Fruit fly (Drosophila melanogaster) S2 (cell line): ENCODE results near the gene PGS1.

ENCODE experiments used
- CG8478 ChIP-seq: fragments of >200 bp; optimal IDR thresholded peaks from 2 replicates; lab custom pipeline; 2018
- CTCF ChIP-seq, 2 experiments: fragments of >200 bp; optimal IDR thresholded peaks; 2 replicates each; lab custom pipeline; 2018

PGS1 gene

DNA sequence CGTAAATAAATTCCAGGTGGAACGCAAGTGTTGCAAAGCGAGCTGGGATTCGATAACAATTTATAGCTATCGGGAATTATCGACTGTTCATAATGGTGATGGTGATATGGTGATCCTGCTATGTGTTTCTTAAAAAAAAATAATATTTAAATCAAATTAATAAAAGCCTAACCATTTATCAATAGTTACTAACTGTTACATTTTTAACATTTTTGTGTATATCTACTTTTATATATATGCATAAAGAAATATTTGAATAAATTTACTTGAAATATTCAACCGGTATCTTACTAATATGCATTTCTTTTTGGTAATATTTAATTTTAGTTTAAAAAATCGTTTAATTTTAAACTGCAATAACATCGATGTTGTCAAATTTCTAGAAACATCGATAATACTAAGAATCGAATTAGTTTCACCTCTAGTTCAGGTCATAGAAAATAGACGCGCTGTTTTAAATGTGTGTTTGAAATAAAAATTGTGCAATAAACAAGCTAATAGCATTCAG, at the start of gene PGS1, which contains the start of gene gwl:
PGS1 (minus strand) TSS at position 81 of the 508 bp plus-strand sequence.
gwl (plus strand) TSS at position 410 of the 508 bp plus-strand sequence.
- TF ChIP-seq CTCF (optimal IDR thresholded peaks at IDR 0.05; lab: Kevin White, UChicago), result no peak
- TF ChIP-seq CG8478 (lab: Kevin White, UChicago), result no peak

DNA sequence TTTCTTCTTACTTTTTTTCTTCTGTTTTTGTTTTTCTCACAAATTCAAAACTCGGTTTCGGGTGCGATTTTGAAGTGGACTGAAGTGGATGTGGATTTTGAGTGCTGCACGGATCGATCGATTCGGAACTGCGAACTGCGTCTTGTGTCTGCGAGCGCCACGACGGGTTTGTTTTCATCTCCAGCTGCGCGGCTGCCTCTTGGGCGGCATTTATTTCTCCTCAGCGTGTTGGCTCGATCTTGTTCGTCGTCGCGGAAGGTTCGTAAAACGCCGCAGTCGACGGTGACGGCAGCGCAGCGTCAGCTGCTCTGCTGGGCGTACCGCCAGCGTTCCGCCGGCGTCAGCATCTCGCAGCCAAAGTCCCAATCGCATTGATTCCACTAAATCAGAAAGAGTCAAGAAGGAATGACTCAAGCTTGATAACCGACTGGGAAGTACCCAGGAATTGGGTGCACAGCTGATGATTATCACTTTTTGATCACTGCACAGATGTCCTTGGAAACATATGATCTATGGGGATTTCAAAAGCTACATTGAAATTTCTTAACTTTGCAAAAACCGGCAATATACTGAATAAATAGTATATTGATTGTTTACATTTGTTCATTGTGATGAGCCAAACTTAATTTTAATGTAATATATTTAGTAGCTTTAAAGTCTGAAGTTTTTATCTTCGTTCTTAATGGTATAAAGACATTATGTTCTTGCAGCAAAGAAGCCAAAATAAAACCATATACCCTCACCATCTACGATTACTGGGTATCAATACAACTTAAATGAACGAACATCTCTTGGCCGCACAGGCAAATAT, 49.4 kb upstream of the PGS1 start, which contains the start of gene CG7720:
CG7720 (minus strand) TSS at position 170 of the 811 bp plus-strand sequence.
- no peak for TF ChIP-seq CG8478 (lab: Kevin White, UChicago)
- TF ChIP-seq CTCF (optimal IDR thresholded peaks at IDR 0.05; lab: Kevin White, UChicago), result no peak

DNA sequence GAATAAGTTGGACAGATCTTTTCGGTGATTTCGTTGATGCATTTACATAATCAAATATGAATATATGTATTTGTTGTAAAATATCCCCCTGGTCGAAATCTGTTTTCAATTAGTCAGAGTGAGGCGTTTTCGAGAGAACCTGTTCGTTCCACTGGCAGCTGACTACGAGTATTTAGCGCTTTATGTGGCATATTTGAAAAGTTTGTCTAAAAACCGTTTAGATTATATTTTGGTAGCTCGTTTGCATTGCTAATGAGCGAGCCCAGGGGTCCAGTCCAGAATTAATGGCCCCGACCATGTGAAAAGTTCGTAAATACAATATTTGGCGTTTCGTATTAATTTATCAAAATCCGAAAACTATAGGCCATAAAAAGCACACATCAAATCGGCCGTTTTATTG, 48.2 kb upstream of the PGS1 start:
- no peak for TF ChIP-seq CTCF (optimal IDR thresholded peaks at IDR 0.05; lab: Kevin White, UChicago)
- TF ChIP-seq CG8478 (lab: Kevin White, UChicago), result no peak

DNA sequence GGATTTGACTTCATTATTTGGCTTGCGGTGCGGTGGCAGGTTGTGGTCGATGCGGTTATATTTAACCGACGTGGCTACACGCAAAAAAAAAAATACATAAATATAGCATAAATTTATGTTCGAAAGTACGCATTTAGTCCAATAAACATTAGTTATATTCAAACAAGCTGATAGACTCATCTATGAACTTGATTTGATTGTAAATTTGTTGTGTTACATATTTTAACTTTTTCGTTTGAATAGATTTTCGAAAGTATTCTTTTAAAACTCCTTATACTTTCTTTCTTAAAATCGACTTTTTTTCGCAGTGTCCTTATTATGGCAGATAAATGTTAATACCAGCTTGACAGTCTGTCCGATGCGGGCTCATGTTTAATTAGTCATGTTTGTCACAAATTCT, 44.8 kb upstream of the PGS1 start:
- no peak for TF ChIP-seq CTCF (optimal IDR thresholded peaks at IDR 0.05; lab: Kevin White, UChicago)

DNA sequence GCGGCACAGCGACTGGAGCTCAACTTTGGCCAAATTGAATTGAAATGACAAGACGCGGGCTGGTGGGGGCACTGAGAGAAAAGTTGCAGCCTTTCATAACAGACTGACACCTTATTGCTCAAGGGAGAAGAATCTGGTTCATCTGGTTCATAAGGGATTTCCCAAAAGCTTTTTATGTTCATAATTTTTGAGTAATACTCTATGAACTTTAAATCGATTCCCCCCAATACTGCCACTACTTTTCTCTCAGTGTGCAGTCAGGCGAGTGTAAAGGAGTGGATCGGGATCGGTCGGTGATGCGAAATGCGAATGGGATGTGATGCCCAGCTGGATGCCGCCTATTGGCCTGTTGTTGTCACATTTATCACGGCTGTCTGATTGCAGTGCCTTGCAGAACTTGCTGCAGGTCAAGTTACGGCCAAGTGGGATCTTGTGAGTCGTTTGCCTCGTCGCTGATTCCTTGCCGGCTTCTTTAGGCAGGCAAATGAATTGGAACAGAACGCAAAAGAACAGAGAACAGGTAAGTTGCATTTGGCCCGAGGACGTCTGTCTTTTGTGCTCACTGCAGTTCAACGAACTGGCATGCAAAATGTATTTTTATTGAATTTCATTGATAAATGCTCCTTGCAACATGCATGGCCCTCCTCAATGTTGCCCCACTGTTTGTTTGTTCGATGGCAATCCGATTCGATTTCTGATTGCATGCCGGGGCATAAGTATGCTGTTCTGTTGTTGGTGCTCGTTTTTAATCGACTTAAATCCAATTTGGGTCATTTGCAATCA, 42.7 kb upstream of the PGS1 start:
- TF ChIP-seq CTCF (optimal IDR thresholded peaks at IDR 0.05; lab: Kevin White, UChicago), result no peak

DNA sequence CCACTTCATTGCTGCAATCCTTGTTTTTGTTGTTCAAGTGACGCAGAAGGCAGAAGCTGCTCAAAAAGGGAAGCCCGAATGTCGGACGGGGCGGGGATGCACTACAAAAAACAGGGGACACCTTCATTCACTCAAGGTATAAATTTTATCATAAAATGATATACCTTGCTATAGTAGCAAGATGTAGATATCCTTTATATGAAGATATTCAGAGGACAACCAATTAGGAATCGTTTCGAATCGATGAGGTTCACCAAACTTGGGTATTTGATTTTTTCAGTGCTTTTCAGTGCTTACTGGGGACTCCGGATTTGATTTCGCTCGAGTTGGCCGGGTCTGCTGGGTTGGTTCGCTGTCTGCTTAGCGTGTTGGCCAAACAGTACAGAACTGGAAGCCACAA, 41.4 kb upstream of the PGS1 start:
- TF ChIP-seq CG8478 (lab: Kevin White, UChicago), result no peak

DNA sequence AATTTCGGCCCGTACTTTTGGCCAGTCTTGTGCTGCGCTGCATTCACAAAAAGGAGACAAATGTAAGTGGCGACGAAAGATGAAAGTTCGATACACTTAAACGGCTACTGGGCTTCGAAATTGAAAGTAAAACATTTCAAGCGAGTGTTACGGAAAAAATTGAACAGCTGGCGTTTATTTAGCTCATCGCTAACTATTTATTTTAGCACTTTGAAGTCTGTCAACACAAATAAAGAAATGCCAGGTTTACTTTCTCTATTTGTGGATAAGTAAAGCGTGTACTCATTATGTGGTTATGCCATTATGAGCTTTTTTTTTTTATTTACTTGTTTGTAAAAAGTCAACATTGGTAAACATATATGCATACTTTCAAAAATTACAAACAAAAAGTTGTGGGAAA, 39.9 kb upstream of the PGS1 start:
- no peak for TF ChIP-seq CG8478 (lab: Kevin White, UChicago)
- no peak for TF ChIP-seq CTCF (optimal IDR thresholded peaks at IDR 0.05; lab: Kevin White, UChicago)

DNA sequence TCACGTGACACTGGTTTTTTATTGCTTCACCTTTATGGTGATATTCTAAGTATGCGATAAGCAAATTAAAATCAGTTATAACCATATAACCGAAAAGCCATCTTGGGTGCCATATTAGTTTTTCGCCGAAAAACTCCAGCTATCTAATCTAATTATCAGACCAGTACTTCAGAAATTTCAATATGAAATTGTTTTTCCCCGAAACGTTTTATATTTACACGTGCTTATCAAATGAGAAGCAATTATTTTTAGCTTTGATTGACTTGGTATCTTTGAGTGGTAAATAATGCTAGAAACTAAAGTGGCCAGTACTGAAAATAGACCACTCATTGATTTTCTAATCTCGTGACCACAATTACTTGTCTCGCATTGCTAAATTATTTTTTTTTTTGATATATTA, 37.4 kb upstream of the PGS1 start:
- TF ChIP-seq CG8478 (lab: Kevin White, UChicago), result no peak

DNA sequence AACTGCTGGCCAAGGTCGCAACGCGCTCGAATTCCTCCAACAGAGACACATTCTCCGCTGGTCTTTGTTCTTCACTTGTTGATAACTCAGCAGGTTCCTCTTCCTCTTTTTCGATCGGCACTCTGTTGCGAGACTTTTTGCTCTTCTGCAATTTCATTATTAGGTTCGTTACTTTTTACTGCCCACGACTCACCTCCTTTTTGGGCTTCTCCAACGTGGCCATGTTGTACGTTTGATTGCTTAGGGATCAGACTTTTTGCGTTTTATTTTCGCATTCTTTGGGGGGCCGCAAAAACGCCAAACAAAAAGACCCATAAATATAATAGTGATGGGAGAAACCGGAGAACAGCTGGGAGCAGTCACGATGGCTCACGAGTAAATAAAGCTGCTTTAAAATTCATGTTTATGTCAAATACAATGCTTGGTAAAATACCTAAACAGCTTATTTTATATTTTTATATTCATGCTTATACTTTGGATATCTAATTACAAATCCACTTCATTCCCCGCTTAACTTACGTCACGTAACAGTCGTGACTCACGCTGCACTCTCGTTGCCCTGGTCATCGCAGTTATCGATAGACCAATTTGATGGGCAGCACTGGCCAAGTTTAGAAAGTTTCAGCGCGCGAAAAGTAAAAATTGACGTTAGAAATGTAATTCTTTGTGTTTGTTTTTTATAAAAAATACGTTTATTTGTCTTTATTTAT, 12.9 kb upstream of the PGS1 start, which contains the start of gene Epg5:
Epg5 (minus strand) TSS at position 326 of the 710 bp plus-strand sequence.
- TF ChIP-seq CTCF (optimal IDR thresholded peaks at IDR 0.05; lab: Kevin White, UChicago) (no peak), CG8478 (lab: Kevin White, UChicago) (no peak)

DNA sequence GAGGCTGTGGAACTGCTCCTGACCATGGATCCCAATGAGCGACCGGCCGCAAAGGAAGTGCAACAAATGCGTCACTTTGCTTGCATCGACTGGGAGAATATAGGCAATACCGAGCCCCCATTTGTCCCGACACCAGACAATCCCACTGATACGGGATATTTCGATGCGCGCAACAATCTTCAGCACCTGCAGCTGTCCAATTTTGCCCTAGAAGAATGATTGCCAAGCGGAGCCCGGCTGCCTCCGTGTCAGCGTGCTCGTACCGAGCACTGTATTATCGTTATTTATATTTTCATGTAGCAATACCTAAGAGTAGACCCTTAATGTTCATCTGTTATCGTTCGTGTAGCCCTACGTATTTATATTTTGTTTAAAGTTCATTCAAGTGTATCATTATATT, 3.9 kb upstream of the PGS1 start:
- no peak for TF ChIP-seq CTCF (optimal IDR thresholded peaks at IDR 0.05; lab: Kevin White, UChicago)
- no peak for TF ChIP-seq CG8478 (lab: Kevin White, UChicago)

DNA sequence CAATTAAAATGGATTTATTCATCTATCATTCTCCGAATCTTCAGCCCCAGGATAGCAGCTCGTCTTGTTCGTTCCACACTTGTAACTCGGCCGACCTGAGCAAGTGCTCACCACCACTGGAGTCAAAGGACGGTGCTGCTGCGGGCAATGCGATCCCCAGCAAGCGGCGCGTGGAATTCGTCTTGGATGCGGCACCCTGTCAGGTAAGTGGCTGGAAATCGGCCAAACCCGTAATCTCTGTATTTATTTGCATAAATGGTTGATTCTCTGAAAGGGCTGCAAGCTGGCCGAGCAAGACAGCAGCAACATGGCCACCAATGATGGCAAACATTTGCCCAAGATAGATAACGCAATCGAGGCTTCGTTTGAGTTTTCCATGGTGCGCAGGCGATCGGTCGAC, 2.2 kb upstream of the PGS1 start:
- TF ChIP-seq CG8478 (lab: Kevin White, UChicago) (no peak), CTCF (optimal IDR thresholded peaks at IDR 0.05; lab: Kevin White, UChicago) (no peak)

DNA sequence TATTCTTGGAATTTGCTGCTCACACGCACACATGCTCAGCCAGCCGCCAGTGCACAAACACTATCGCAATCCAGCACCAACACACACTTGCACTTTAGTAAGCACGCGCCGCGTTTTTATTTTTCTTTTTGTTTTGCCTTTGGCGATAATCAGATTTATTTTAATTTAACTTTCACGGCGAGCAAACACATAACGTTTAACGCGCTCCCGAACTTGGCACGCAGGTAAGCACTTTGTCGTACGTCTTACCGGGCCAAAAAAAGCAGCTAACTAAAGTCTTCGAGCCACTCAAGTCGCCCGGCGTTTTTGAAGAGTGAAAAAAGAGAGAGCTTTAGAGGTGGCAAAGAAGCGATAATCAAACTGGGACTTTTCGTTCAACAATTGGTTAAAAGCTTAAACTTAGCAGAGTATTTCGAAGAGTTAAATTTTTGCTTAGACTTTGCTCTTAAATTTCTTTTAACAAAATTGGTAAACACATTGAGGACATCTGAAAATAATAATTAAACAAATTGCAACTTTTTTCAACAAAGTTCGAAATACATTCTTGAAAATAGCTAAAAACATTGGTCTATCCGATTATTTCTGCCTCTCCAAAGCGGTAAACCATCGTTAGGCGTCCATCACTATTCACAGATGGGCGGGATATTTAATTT, 2.4 kb downstream of the PGS1 start, which contains the start of gene Mekk1:
Mekk1 (minus strand) TSS at position 325 of the 653 bp plus-strand sequence.
- TF ChIP-seq CG8478 (lab: Kevin White, UChicago) (no peak), CTCF (optimal IDR thresholded peaks at IDR 0.05; lab: Kevin White, UChicago) (no peak)

DNA sequence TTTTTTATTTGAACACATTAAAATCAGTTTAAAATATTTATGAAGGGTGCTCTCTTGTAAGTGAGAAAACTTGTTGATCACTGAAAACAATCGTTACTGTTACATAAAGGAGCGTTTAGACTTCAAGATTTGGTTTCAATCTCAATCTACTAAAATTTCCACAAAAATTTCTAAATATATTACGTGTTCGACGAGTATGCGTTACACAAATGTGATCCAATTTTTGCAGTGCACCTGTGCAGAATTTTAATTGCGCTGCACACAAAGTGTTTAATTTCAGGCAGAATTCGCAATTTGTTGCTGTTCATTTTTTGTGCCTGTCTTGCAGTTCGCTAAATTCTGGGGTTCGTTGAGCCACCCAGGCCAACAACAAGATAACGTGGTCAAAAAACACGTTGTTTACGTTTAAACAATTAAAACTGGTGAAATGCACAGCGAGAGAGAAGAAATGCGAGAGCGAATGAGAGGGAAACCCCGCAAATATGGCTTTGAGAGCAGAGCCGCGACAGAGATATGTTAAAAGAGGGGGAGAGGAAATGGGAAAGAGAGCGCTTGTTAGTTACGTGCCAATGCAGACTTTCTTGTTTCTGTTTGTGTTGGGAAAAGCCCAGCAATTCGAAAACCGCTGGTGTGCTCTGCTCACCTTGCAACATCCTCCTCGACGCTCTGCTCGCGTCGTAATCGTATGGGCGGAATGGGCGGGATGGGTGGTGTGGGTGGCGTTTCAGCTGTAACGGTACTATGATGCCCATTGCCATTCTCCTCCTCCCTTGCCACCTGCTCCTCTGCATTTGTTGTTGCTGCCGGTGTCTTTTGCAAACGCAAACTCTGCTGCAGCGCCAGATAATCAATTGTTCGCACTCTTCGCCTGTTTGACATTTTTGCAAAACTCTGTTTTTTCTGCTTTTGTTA, 3.2 kb downstream of the PGS1 start:
- TF ChIP-seq CTCF (optimal IDR thresholded peaks at IDR 0.05; lab: Kevin White, UChicago) (no peak), CG8478 (lab: Kevin White, UChicago) (no peak)
